Fruit fly (Drosophila melanogaster) whole organism, embryonic: Measurements from ENCODE around the gene Adsl.

Experiments
- Abd-B ChIP-seq: fragments of 200-800 bp; sonication (Bioruptor generic); optimal IDR thresholded peaks from 2 replicates; lab custom pipeline; 2018; ENCODE audit warnings: missing biosample characterization, mild to moderate bottlenecking, missing genetic modification characterization, moderate library complexity
- Aef1 ChIP-seq: fragments of 200-800 bp; sonication (Bioruptor generic); IDR thresholded peaks from 3 replicates; pipeline ENCODE4 v1.3.6; 2022; ENCODE audit warnings: missing biosample characterization, missing genetic modification characterization
- Blimp-1 ChIP-seq: fragments of 200-800 bp; sonication (Bioruptor generic); optimal IDR thresholded peaks from 3 replicates; lab custom pipeline; 2018; ENCODE audit warnings: missing biosample characterization, missing genetic modification characterization, mild to moderate bottlenecking, moderate library complexity, missing genetic modification reagents
- CG11695 ChIP-seq: fragments of 200-800 bp; sonication (Bioruptor generic); IDR thresholded peaks from 3 replicates; pipeline ENCODE4 v1.3.6; 2022; ENCODE audit warnings: missing biosample characterization, missing genetic modification characterization
- CG12744 ChIP-seq: fragments of 200-800 bp; sonication (Bioruptor generic); optimal IDR thresholded peaks from 2 replicates; lab custom pipeline; 2016; ENCODE audit warnings: missing biosample characterization, missing genetic modification characterization
- CG13624 ChIP-seq: fragments of 200-800 bp; sonication (Bioruptor generic); optimal IDR thresholded peaks from 2 replicates; lab custom pipeline; 2016; ENCODE audit warnings: missing biosample characterization, missing genetic modification characterization
- CG14014 ChIP-seq: fragments of 200-800 bp; sonication (Bioruptor generic); IDR thresholded peaks from 2 replicates; pipeline ENCODE4 v1.3.6; 2022; ENCODE audit warnings: missing biosample characterization, missing genetic modification characterization
- CG14710 ChIP-seq: fragments of 200-800 bp; sonication (Bioruptor generic); optimal IDR thresholded peaks from 3 replicates; lab custom pipeline; 2019; ENCODE audit warnings: missing biosample characterization, mild to moderate bottlenecking, missing genetic modification characterization, moderate library complexity
- CG15011 ChIP-seq: fragments of 200-800 bp; sonication (Bioruptor generic); optimal IDR thresholded peaks from 3 replicates; lab custom pipeline; 2018; ENCODE audit warnings: missing biosample characterization, mild to moderate bottlenecking, missing genetic modification characterization
- CG1529 ChIP-seq: fragments of 200-800 bp; sonication (Bioruptor generic); optimal IDR thresholded peaks from 3 replicates; lab custom pipeline; 2018; ENCODE audit warnings: missing biosample characterization, missing genetic modification characterization
- CG17385 ChIP-seq: fragments of 200-800 bp; sonication (Bioruptor generic); optimal IDR thresholded peaks from 3 replicates; lab custom pipeline; 2018; ENCODE audit warnings: missing biosample characterization, mild to moderate bottlenecking, missing genetic modification characterization
- CG32532 ChIP-seq: fragments of 200-800 bp; sonication (Bioruptor generic); IDR thresholded peaks from 2 replicates; pipeline ENCODE4 v1.3.6; 2022; ENCODE audit warnings: missing biosample characterization, missing genetic modification characterization
- CG33557 ChIP-seq: fragments of 200-800 bp; sonication (Bioruptor generic); optimal IDR thresholded peaks from 2 replicates; lab custom pipeline; 2019; ENCODE audit warnings: missing biosample characterization, mild to moderate bottlenecking, missing genetic modification characterization, moderate library complexity
- CG3407 ChIP-seq: fragments of 200-800 bp; sonication (Bioruptor generic); optimal IDR thresholded peaks from 2 replicates; lab custom pipeline; 2018; ENCODE audit warnings: missing biosample characterization, mild to moderate bottlenecking, missing genetic modification characterization
- CG42726 ChIP-seq: fragments of 200-800 bp; sonication (Bioruptor generic); IDR thresholded peaks from 2 replicates; pipeline ENCODE4 v1.3.6; 2022; ENCODE audit warnings: missing biosample characterization, missing genetic modification characterization; ENCODE audit not compliant: partially characterized antibody
- CG4282 ChIP-seq: fragments of 200-800 bp; sonication (Bioruptor generic); optimal IDR thresholded peaks from 2 replicates; lab custom pipeline; 2016; ENCODE audit warnings: missing biosample characterization, missing genetic modification characterization
- CG4404 ChIP-seq: fragments of 200-800 bp; sonication (Bioruptor generic); IDR thresholded peaks from 2 replicates; pipeline ENCODE4 v1.3.6; 2022; ENCODE audit warnings: missing biosample characterization, missing genetic modification characterization
- CG4730 ChIP-seq: fragments of 200-800 bp; sonication (Bioruptor generic); IDR thresholded peaks from 2 replicates; pipeline ENCODE4 v1.3.6; 2022; ENCODE audit warnings: missing biosample characterization, missing genetic modification characterization
- CG6765 ChIP-seq: fragments of 200-800 bp; sonication (Bioruptor generic); optimal IDR thresholded peaks from 3 replicates; lab custom pipeline; 2017; ENCODE audit warnings: missing biosample characterization, mild to moderate bottlenecking, missing genetic modification characterization
- CG7839 ChIP-seq: fragments of 200-800 bp; sonication (Bioruptor generic); optimal IDR thresholded peaks from 3 replicates; lab custom pipeline; 2018; ENCODE audit warnings: missing biosample characterization, mild to moderate bottlenecking, missing genetic modification characterization, moderate library complexity
- CG8281 ChIP-seq: fragments of 200-800 bp; sonication (Bioruptor generic); optimal IDR thresholded peaks from 2 replicates; lab custom pipeline; 2018; ENCODE audit warnings: missing biosample characterization, mild to moderate bottlenecking, missing genetic modification characterization, moderate library complexity
- CG9817 ChIP-seq: fragments of 200-800 bp; sonication (Bioruptor generic); optimal IDR thresholded peaks from 2 replicates; lab custom pipeline; 2018; ENCODE audit warnings: missing biosample characterization, mild to moderate bottlenecking, missing genetic modification characterization, moderate library complexity
- CG9932 ChIP-seq: fragments of 200-800 bp; sonication (Bioruptor generic); IDR thresholded peaks from 2 replicates; pipeline ENCODE4 v1.3.6; 2022; ENCODE audit warnings: missing biosample characterization, missing genetic modification characterization
- Dek ChIP-seq: fragments of 200-800 bp; sonication (Bioruptor generic); optimal IDR thresholded peaks from 3 replicates; lab custom pipeline; 2019; ENCODE audit warnings: missing biosample characterization, mild to moderate bottlenecking, missing genetic modification characterization, moderate library complexity
- Ets65A ChIP-seq: fragments of 200-800 bp; sonication (Bioruptor generic); peaks from one replicate; lab custom pipeline; 2016; ENCODE audit warnings: missing biosample characterization, missing genetic modification characterization
- Ets97D ChIP-seq: fragments of 200-800 bp; sonication (Bioruptor generic); optimal IDR thresholded peaks from 3 replicates; lab custom pipeline; 2016; ENCODE audit warnings: missing biosample characterization, missing genetic modification characterization
- HLH3B ChIP-seq: fragments of 200-800 bp; sonication (Bioruptor generic); IDR thresholded peaks from 2 replicates; pipeline ENCODE4 v1.3.6; 2022; ENCODE audit warnings: missing biosample characterization, missing genetic modification characterization
- Pdp1 ChIP-seq, 2 experiments: fragments of 200-800 bp; sonication (Bioruptor generic); optimal IDR thresholded peaks; 3 replicates each; lab custom pipeline; 2016; ENCODE audit warnings: missing biosample characterization in 2 of 2, missing genetic modification characterization in 2 of 2, mild to moderate bottlenecking in 1 of 2, moderate library complexity in 1 of 2
- ab ChIP-seq: fragments of 200-800 bp; sonication (Bioruptor generic); optimal IDR thresholded peaks from 2 replicates; lab custom pipeline; 2016; ENCODE audit warnings: missing biosample characterization, missing genetic modification characterization
- aop ChIP-seq: fragments of 200-800 bp; sonication (Bioruptor generic); IDR thresholded peaks from 2 replicates; pipeline ENCODE4 v1.3.6; 2022; ENCODE audit warnings: missing biosample characterization, missing genetic modification characterization
- croc ChIP-seq: fragments of 200-800 bp; sonication (Bioruptor generic); conservative IDR thresholded peaks from 3 replicates; pipeline ENCODE4 v1.3.6; 2022; ENCODE audit warnings: missing biosample characterization, missing genetic modification characterization
- cwo ChIP-seq: fragments of 200-800 bp; sonication (Bioruptor generic); optimal IDR thresholded peaks from 3 replicates; lab custom pipeline; 2017; ENCODE audit warnings: missing biosample characterization, missing genetic modification characterization, mild to moderate bottlenecking, moderate library complexity, missing genetic modification reagents
- da ChIP-seq: fragments of 200-800 bp; sonication (Bioruptor generic); optimal IDR thresholded peaks from 2 replicates; lab custom pipeline; 2016; ENCODE audit warnings: missing biosample characterization, missing genetic modification characterization
- dan ChIP-seq: fragments of 200-800 bp; sonication (Bioruptor generic); IDR thresholded peaks from 2 replicates; pipeline ENCODE4 v1.3.6; 2022; ENCODE audit warnings: missing biosample characterization, missing genetic modification characterization
- dimm ChIP-seq: fragments of 200-800 bp; sonication (Bioruptor generic); IDR thresholded peaks from 2 replicates; pipeline ENCODE4 v1.3.6; 2022; ENCODE audit warnings: missing biosample characterization, missing genetic modification characterization
- emc ChIP-seq: fragments of 200-800 bp; sonication (Bioruptor generic); optimal IDR thresholded peaks from 2 replicates; lab custom pipeline; 2016; ENCODE audit warnings: missing biosample characterization, missing genetic modification characterization
- eve ChIP-seq, 2 experiments: fragments of >200 bp; optimal IDR thresholded peaks; 2 replicates each; lab custom pipeline; 2017; ENCODE audit warnings: missing biosample characterization in 2 of 2, missing genetic modification characterization in 2 of 2
- fd64A ChIP-seq: fragments of 200-800 bp; sonication (Bioruptor generic); optimal IDR thresholded peaks from 3 replicates; lab custom pipeline; 2018; ENCODE audit warnings: missing biosample characterization, mild to moderate bottlenecking, missing genetic modification characterization
- gcm ChIP-seq: fragments of 200-800 bp; sonication (Bioruptor generic); optimal IDR thresholded peaks from 2 replicates; lab custom pipeline; 2019; ENCODE audit warnings: missing biosample characterization, mild to moderate bottlenecking, missing genetic modification characterization, moderate library complexity
- gcm2 ChIP-seq: fragments of 200-800 bp; sonication (Bioruptor generic); optimal IDR thresholded peaks from 2 replicates; lab custom pipeline; 2016; ENCODE audit warnings: missing biosample characterization, missing genetic modification characterization
- gsb-n ChIP-seq: fragments of 200-800 bp; sonication (Bioruptor generic); optimal IDR thresholded peaks from 3 replicates; lab custom pipeline; 2018; ENCODE audit warnings: missing biosample characterization, mild to moderate bottlenecking, missing genetic modification characterization
- lilli ChIP-seq: fragments of 200-800 bp; sonication (Bioruptor generic); optimal IDR thresholded peaks from 3 replicates; lab custom pipeline; 2016; ENCODE audit warnings: missing biosample characterization, missing genetic modification characterization
- lola ChIP-seq, 3 experiments: fragments of >200 bp in 2 of 3; fragments of 200-800 bp in 1 of 3; sonication (Bioruptor generic) in 1 of 3; optimal IDR thresholded peaks; 2 replicates each; lab custom pipeline; 2017 to 2019; ENCODE audit warnings: missing biosample characterization in 3 of 3, missing genetic modification characterization in 3 of 3, mild to moderate bottlenecking in 1 of 3, moderate library complexity in 1 of 3
- luna ChIP-seq: fragments of 200-800 bp; sonication (Bioruptor generic); optimal IDR thresholded peaks from 2 replicates; lab custom pipeline; 2016; ENCODE audit warnings: missing biosample characterization, missing genetic modification characterization
- sc ChIP-seq, 3 experiments: fragments of >200 bp in 2 of 3; fragments of 200-800 bp in 1 of 3; sonication (Bioruptor generic) in 1 of 3; optimal IDR thresholded peaks; 2 replicates in 2 of 3; 3 replicates in 1 of 3; lab custom pipeline; 2017; ENCODE audit warnings: mild to moderate bottlenecking in 1 of 3, missing biosample characterization in 1 of 3, missing genetic modification characterization in 1 of 3, missing genetic modification reagents in 1 of 3
- slbo ChIP-seq: fragments of 200-800 bp; sonication (Bioruptor generic); IDR thresholded peaks from 2 replicates; pipeline ENCODE4 v1.3.6; 2022; ENCODE audit warnings: missing biosample characterization, missing genetic modification characterization
- tap ChIP-seq: fragments of 200-800 bp; optimal IDR thresholded peaks from 3 replicates; lab custom pipeline; 2019; ENCODE audit warnings: missing biosample characterization, mild to moderate bottlenecking, missing genetic modification characterization, moderate library complexity
- yki ChIP-seq: fragments of >200 bp; optimal IDR thresholded peaks from 3 replicates; lab custom pipeline; 2018

The Adsl gene

DNA sequence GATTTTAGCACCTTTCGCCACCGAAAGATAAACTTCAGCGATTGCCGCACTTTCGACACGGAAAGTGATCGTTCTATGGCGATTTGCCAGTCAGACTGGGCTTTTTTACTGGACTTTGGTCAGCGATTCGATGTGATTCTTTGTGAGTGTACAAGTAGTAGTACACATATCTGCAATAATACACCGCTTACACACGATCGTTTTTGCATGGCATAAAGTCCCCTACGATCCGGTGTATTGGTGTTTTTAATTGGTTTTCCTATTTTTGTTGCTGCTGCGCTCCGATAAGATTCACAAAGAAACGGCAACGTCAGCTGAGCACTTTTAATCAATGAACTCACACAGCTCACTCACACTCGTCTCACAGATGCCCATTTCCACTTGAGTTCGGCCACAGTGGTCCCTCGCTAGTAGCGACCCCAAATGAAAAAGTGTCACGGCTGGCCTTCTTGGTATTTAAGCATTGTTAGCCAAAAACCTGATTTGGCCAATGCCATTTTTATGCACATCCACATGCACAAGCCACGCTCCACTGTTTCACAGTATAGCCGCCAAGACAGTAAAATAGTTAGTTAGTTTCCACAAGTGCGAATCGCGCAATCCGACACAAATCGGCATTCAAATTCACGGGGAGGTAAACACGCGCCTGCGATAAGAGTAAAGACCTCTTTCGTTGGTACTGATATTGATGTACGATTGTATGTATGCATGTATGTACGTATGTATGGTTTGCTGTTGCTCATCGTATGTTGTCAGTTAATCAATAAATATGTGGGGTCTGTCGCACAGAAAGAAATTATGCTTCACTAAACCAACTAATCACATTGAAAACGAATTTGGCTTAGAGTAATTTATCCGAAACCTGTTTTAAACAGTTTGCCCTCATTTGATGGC, 34.5 kb downstream of the Adsl start (continued):
- TF ChIP-seq aop (GFP tag; lab: Robert Waterston, UW) (peak; percentile 91), ab (GFP tag; lab: Kevin White, UChicago) (peak; percentile 91), CG12744 (GFP tag; lab: Kevin White, UChicago) (peak; percentile 91), luna (GFP tag; lab: Kevin White, UChicago) (peak; percentile 85), Pdp1 (GFP tag; optimal IDR thresholded peaks at IDR 0.05; lab: Kevin White, UChicago) (peak; percentile 94 to 96), cwo (peak; percentile 97), gsb-n (peak; percentile 27), Ets65A (peak; percentile 99), Dek (tag; lab: Kevin White, UChicago) (peak; percentile 94), CG9817 (tag; lab: Kevin White, UChicago) (peak; percentile 96), CG32532 (GFP tag; lab: Robert Waterston, UW) (peak; percentile 98), croc (GFP tag; lab: Robert Waterston, UW) (peak; percentile 68), CG1529 (peak; percentile 33), sc (optimal IDR thresholded peaks at IDR 0.05; lab: Kevin White, UChicago) (no peak), sc (GFP tag; optimal IDR thresholded peaks at IDR 0.05; lab: Kevin White, UChicago) (no peak), CG9932 (GFP tag; lab: Robert Waterston, UW) (peak; percentile 99), dimm (peak; percentile 95), Ets97D (GFP tag; lab: Kevin White, UChicago) (peak; percentile 84), CG14710 (tag; lab: Kevin White, UChicago) (peak; percentile 11), HLH3B (GFP tag; lab: Robert Waterston, UW) (peak; percentile 88), CG33557 (GFP tag; lab: Kevin White, UChicago) (peak; percentile 33), CG13624 (peak; percentile 97), Blimp-1 (GFP tag; lab: Kevin White, UChicago) (peak; percentile 62), lola (GFP tag; optimal IDR thresholded peaks at IDR 0.05; lab: Kevin White, UChicago) (peak in 1 of 3 experiments; percentile 35), CG17385 (GFP tag; lab: Kevin White, UChicago) (peak; percentile 89), CG6765 (GFP tag; lab: Kevin White, UChicago) (peak; percentile 88), CG7839 (tag; lab: Kevin White, UChicago) (peak; percentile 96), Aef1 (GFP tag; lab: Robert Waterston, UW) (peak; percentile 97), dan (GFP tag; lab: Robert Waterston, UW) (peak; percentile 79), yki (no peak), fd64A (peak; percentile 30), Abd-B (GFP tag; lab: Kevin White, UChicago) (peak; percentile 94), eve (GFP tag; optimal IDR thresholded peaks at IDR 0.05; lab: Kevin White, UChicago) (peak in 1 of 2 experiments; percentile 83), emc (peak; percentile 89), CG15011 (GFP tag; lab: Kevin White, UChicago) (peak; percentile 87), gcm (peak; percentile 58), slbo (GFP tag; lab: Robert Waterston, UW) (peak; percentile 99), CG4730 (peak; percentile 95), CG8281 (tag; lab: Kevin White, UChicago) (peak; percentile 92), CG4282 (GFP tag; lab: Kevin White, UChicago) (peak; percentile 90), lilli (GFP tag; lab: Kevin White, UChicago) (peak; percentile 98), tap (peak; percentile 54), CG42726 (GFP tag; lab: Robert Waterston, UW) (no peak), CG11695 (GFP tag; lab: Robert Waterston, UW) (peak; percentile 94), da (peak; percentile 85), CG4404 (GFP tag; lab: Robert Waterston, UW) (peak; percentile 95), gcm2 (GFP tag; lab: Kevin White, UChicago) (peak; percentile 80), CG14014 (GFP tag; lab: Robert Waterston, UW) (peak; percentile 99), CG3407 (GFP tag; lab: Kevin White, UChicago) (peak; percentile 41)
